Fruit fly (Drosophila melanogaster) whole organism, prepupa: ENCODE measurements around the gene CG12278.

ENCODE experiments used
- Blimp-1 ChIP-seq: fragments of 200-800 bp; sonication (Bioruptor generic); optimal IDR thresholded peaks from 3 replicates; lab custom pipeline; 2017; ENCODE audit warnings: missing biosample characterization, missing genetic modification characterization, mild to moderate bottlenecking, moderate library complexity, missing genetic modification reagents
- CG10669 ChIP-seq: fragments of 200-800 bp; sonication (Bioruptor generic); optimal IDR thresholded peaks from 3 replicates; lab custom pipeline; 2018; ENCODE audit warnings: missing biosample characterization, mild to moderate bottlenecking, missing genetic modification characterization, moderate library complexity
- CG11902 ChIP-seq: fragments of 200-800 bp; sonication (Bioruptor generic); optimal IDR thresholded peaks from 3 replicates; lab custom pipeline; 2016; ENCODE audit warnings: missing biosample characterization, missing genetic modification characterization
- CG1621 ChIP-seq: fragments of 200-800 bp; sonication (Bioruptor generic); optimal IDR thresholded peaks from 3 replicates; lab custom pipeline; 2018; ENCODE audit warnings: missing biosample characterization, mild to moderate bottlenecking, missing genetic modification characterization
- CG16779 ChIP-seq: fragments of 200-800 bp; sonication (Bioruptor generic); optimal IDR thresholded peaks from 3 replicates; lab custom pipeline; 2017; ENCODE audit warnings: missing biosample characterization, mild to moderate bottlenecking, missing genetic modification characterization
- CG32006 ChIP-seq: fragments of 200-800 bp; sonication (Bioruptor generic); optimal IDR thresholded peaks from 3 replicates; lab custom pipeline; 2017; ENCODE audit warnings: missing biosample characterization, mild to moderate bottlenecking, missing genetic modification characterization
- CG34406 ChIP-seq: fragments of 200-800 bp; sonication (Bioruptor generic); optimal IDR thresholded peaks from 3 replicates; lab custom pipeline; 2016; ENCODE audit warnings: missing biosample characterization, missing genetic modification characterization
- CG3919 ChIP-seq: fragments of 200-800 bp; sonication (Bioruptor generic); optimal IDR thresholded peaks from 3 replicates; lab custom pipeline; 2016; ENCODE audit warnings: missing biosample characterization, missing genetic modification characterization
- CG6163 ChIP-seq: fragments of 200-800 bp; sonication (Bioruptor generic); IDR thresholded peaks from 3 replicates; pipeline ENCODE4 v1.3.6; 2022; ENCODE audit warnings: missing biosample characterization, missing genetic modification characterization
- CG6792 ChIP-seq: fragments of 200-800 bp; sonication (Bioruptor generic); optimal IDR thresholded peaks from 3 replicates; lab custom pipeline; 2016; ENCODE audit warnings: missing biosample characterization, missing genetic modification characterization
- CG6808 ChIP-seq: fragments of 200-800 bp; sonication (Bioruptor generic); optimal IDR thresholded peaks from 3 replicates; lab custom pipeline; 2017; ENCODE audit warnings: missing biosample characterization, missing genetic modification characterization, mild to moderate bottlenecking, moderate library complexity, missing genetic modification reagents
- CG6854 ChIP-seq: fragments of 200-800 bp; sonication (Bioruptor generic); optimal IDR thresholded peaks from 2 replicates; lab custom pipeline; 2017; ENCODE audit warnings: missing biosample characterization, mild to moderate bottlenecking, missing genetic modification characterization
- CG7368 ChIP-seq: fragments of 200-800 bp; sonication (Bioruptor generic); optimal IDR thresholded peaks from 3 replicates; lab custom pipeline; 2016; ENCODE audit warnings: missing biosample characterization, missing genetic modification characterization
- CG8319 ChIP-seq: fragments of 200-800 bp; sonication (Bioruptor generic); optimal IDR thresholded peaks from 3 replicates; lab custom pipeline; 2016; ENCODE audit warnings: missing biosample characterization, missing genetic modification characterization
- Eip75B ChIP-seq: fragments of 200-800 bp; sonication (Bioruptor generic); optimal IDR thresholded peaks from 3 replicates; lab custom pipeline; 2016; ENCODE audit warnings: missing biosample characterization, missing genetic modification characterization
- Eip78C ChIP-seq: fragments of 200-800 bp; sonication (Bioruptor generic); peaks from one replicate; lab custom pipeline; 2016; ENCODE audit warnings: missing biosample characterization, missing genetic modification characterization
- Gug ChIP-seq: fragments of 200-800 bp; sonication (Bioruptor generic); IDR thresholded peaks from 2 replicates; pipeline ENCODE4 v1.3.6; 2022; ENCODE audit warnings: missing biosample characterization, missing genetic modification characterization
- Sox14 ChIP-seq: fragments of 200-800 bp; sonication (Bioruptor generic); optimal IDR thresholded peaks from 3 replicates; lab custom pipeline; 2016; ENCODE audit warnings: missing biosample characterization, missing genetic modification characterization
- Sox15 ChIP-seq: fragments of 200-800 bp; sonication (Bioruptor generic); optimal IDR thresholded peaks from 3 replicates; lab custom pipeline; 2016; ENCODE audit warnings: missing biosample characterization, missing genetic modification characterization
- eg ChIP-seq: fragments of 200-800 bp; sonication (Bioruptor generic); IDR thresholded peaks from 3 replicates; pipeline ENCODE4 v1.3.6; 2022; ENCODE audit warnings: missing biosample characterization, missing genetic modification characterization
- esn ChIP-seq: fragments of 200-800 bp; sonication (Bioruptor generic); optimal IDR thresholded peaks from 2 replicates; lab custom pipeline; 2016; ENCODE audit warnings: missing biosample characterization, mild to moderate bottlenecking, missing genetic modification characterization, moderate library complexity
- fd59A ChIP-seq: fragments of 200-800 bp; sonication (Bioruptor generic); optimal IDR thresholded peaks from 2 replicates; lab custom pipeline; 2017; ENCODE audit warnings: missing biosample characterization, mild to moderate bottlenecking, missing genetic modification characterization, missing genetic modification reagents
- fd85E ChIP-seq: fragments of 200-800 bp; sonication (Bioruptor generic); optimal IDR thresholded peaks from 3 replicates; lab custom pipeline; 2016; ENCODE audit warnings: missing biosample characterization, missing genetic modification characterization
- fkh ChIP-seq: fragments of 200-800 bp; sonication (Bioruptor generic); optimal IDR thresholded peaks from 3 replicates; lab custom pipeline; 2017; ENCODE audit warnings: missing biosample characterization, mild to moderate bottlenecking, missing genetic modification characterization, moderate library complexity
- lz ChIP-seq: fragments of 200-800 bp; sonication (Bioruptor generic); optimal IDR thresholded peaks from 3 replicates; lab custom pipeline; 2016; ENCODE audit warnings: missing biosample characterization, missing genetic modification characterization
- net ChIP-seq: fragments of 200-800 bp; sonication (Bioruptor generic); optimal IDR thresholded peaks from 3 replicates; lab custom pipeline; 2016; ENCODE audit warnings: missing biosample characterization, missing genetic modification characterization
- pdm3 ChIP-seq: fragments of 200-800 bp; sonication (Bioruptor generic); optimal IDR thresholded peaks from 3 replicates; lab custom pipeline; 2016; ENCODE audit warnings: missing biosample characterization, missing genetic modification characterization
- salr ChIP-seq, 2 experiments: fragments of 200-800 bp; sonication (Bioruptor generic); optimal IDR thresholded peaks; 3 replicates each; lab custom pipeline; 2016 to 2018; ENCODE audit warnings: missing biosample characterization in 2 of 2, missing genetic modification characterization in 2 of 2, mild to moderate bottlenecking in 1 of 2
- spab ChIP-seq: fragments of 200-800 bp; sonication (Bioruptor generic); optimal IDR thresholded peaks from 2 replicates; lab custom pipeline; 2017; ENCODE audit warnings: missing biosample characterization, mild to moderate bottlenecking, missing genetic modification characterization, missing genetic modification reagents
- ss ChIP-seq, 2 experiments: fragments of 200-800 bp; sonication (Bioruptor generic); optimal IDR thresholded peaks; 2 replicates in 1 of 2; 3 replicates in 1 of 2; lab custom pipeline; 2017 to 2018; ENCODE audit warnings: mild to moderate bottlenecking in 2 of 2, missing biosample characterization in 2 of 2, missing genetic modification characterization in 2 of 2, moderate library complexity in 1 of 2
- svp ChIP-seq: fragments of 200-800 bp; sonication (Bioruptor generic); peaks from one replicate; lab custom pipeline; 2016; ENCODE audit warnings: missing biosample characterization, missing genetic modification characterization
- topi ChIP-seq: fragments of 200-800 bp; sonication (Bioruptor generic); optimal IDR thresholded peaks from 3 replicates; lab custom pipeline; 2016; ENCODE audit warnings: missing biosample characterization, missing genetic modification characterization
- vri ChIP-seq: fragments of 200-800 bp; sonication (Bioruptor generic); optimal IDR thresholded peaks from 3 replicates; lab custom pipeline; 2016; ENCODE audit warnings: missing biosample characterization, mild to moderate bottlenecking, missing genetic modification characterization

The CG12278 gene

DNA sequence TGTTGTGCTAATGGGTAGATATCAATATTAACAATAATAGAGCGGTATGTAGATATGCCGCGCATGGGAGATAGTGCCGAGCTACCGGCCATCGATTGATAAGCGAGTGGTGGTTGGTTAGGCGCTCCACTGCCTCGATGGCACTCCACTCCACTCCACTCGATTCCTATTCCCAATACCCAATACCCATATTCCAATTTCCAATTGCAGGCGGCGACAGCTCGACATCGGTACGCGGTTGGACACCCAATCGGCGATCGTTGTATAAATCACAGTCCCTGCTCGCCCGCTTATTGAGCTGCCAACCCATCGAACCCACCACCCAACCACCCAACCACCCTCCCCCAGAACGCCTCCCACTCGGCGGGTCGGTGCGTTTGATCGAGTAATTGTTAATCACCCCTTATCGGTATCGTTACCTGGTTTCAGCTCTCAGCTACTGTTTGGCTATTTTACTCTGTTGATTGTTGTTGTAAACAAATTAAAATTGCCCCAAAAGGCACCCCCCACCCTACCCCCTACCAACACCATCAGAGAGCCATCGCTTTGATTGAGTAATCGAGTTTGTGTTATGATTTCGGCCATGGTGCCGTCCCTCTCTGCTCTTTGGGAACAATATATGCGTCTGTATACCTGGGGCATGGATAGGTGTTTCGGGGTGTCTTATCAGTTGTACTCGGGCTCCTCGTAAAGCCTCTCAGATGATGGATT, 37.2 kb downstream of the CG12278 start, which contains the start of gene HHEX:
TSS of gene HHEX (minus strand) at position 51 of the 711 bp plus-strand sequence.
- TF ChIP-seq fd85E (GFP tag; lab: Kevin White, UChicago): no peak
- TF ChIP-seq Sox14 (GFP tag; lab: Kevin White, UChicago): no peak
- TF ChIP-seq vri: peak; percentile 63
- peak; percentile 56 for TF ChIP-seq fkh (GFP tag; lab: Kevin White, UChicago)
- no peak for TF ChIP-seq CG11902 (GFP tag; lab: Kevin White, UChicago)
- no peak for TF ChIP-seq CG34406
- TF ChIP-seq salr (GFP tag; optimal IDR thresholded peaks at IDR 0.05; lab: Kevin White, UChicago): no peak

dm6 chr3R:21084979-21085378, 41.1 kb downstream of the CG12278 start:
- TF ChIP-seq svp (GFP tag; lab: Kevin White, UChicago) (peak; percentile 81), CG3919 (GFP tag; lab: Kevin White, UChicago) (no peak), net (GFP tag; lab: Kevin White, UChicago) (no peak)

DNA sequence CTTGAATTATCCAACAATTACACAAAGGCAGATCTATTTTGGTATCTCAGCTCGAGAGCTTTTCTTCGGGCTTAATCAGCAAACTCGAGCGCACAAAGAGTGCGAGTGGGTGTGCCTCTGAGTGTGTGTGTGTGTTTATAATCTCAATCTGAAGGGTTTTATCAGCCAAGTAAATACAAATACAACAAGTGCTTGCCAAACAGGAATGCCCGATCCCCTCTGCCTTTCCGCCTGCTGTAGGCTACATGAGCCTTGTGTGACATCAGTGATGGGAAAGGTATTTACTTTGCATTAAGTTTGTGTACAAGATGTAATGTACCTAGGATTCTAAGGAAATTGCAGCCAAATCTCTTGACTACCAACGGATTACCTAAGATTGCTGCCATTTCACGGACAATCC, 45.5 kb downstream of the CG12278 start:
- peak; percentile 3 for TF ChIP-seq CG8319 (GFP tag; lab: Kevin White, UChicago)
- TF ChIP-seq CG7368 (GFP tag; lab: Kevin White, UChicago): peak; percentile 58
- no peak for TF ChIP-seq Sox15 (GFP tag; lab: Kevin White, UChicago)
- TF ChIP-seq CG3919 (GFP tag; lab: Kevin White, UChicago): no peak
- TF ChIP-seq CG6163: peak; percentile 72
- TF ChIP-seq CG1621 (tag; lab: Kevin White, UChicago): no peak
- TF ChIP-seq ss (GFP tag; optimal IDR thresholded peaks at IDR 0.05; lab: Kevin White, UChicago): peak in 1 of 2 experiments; percentile 57
- TF ChIP-seq svp (GFP tag; lab: Kevin White, UChicago): peak; percentile 22
- peak; percentile 42 for TF ChIP-seq CG34406
- peak; percentile 51 for TF ChIP-seq topi (GFP tag; lab: Kevin White, UChicago)
- peak; percentile 41; the same call in 2 of the 3 replicates for TF ChIP-seq eg (GFP tag; lab: Robert Waterston, UW)
- TF ChIP-seq Gug (GFP tag; lab: Robert Waterston, UW): no peak
- peak; percentile 23 for TF ChIP-seq CG6808 (GFP tag; lab: Kevin White, UChicago)
- TF ChIP-seq salr (GFP tag; optimal IDR thresholded peaks at IDR 0.05; lab: Kevin White, UChicago): peak in 1 of 2 experiments; percentile 30
- TF ChIP-seq vri: peak; percentile 18
- TF ChIP-seq CG16779 (tag; lab: Kevin White, UChicago): no peak
- TF ChIP-seq CG6854: peak; percentile 56
- TF ChIP-seq Eip78C (GFP tag; lab: Kevin White, UChicago): peak; percentile 87
- TF ChIP-seq pdm3: no peak
- TF ChIP-seq Sox14 (GFP tag; lab: Kevin White, UChicago): peak; percentile 13
- TF ChIP-seq lz (GFP tag; lab: Kevin White, UChicago): peak; percentile 3
- TF ChIP-seq spab (GFP tag; lab: Kevin White, UChicago): peak; percentile 24
- TF ChIP-seq Eip75B (GFP tag; lab: Kevin White, UChicago): peak; percentile 13
- TF ChIP-seq CG32006 (GFP tag; lab: Kevin White, UChicago): no peak
- peak; percentile 48 for TF ChIP-seq esn (GFP tag; lab: Kevin White, UChicago)
- peak; percentile 52 for TF ChIP-seq CG10669 (GFP tag; lab: Kevin White, UChicago)
- TF ChIP-seq CG6792 (GFP tag; lab: Kevin White, UChicago): peak; percentile 43
- peak; percentile 35 for TF ChIP-seq fd59A (GFP tag; lab: Kevin White, UChicago)
- peak; percentile 24 for TF ChIP-seq Blimp-1 (GFP tag; lab: Kevin White, UChicago)
